Worm (Caenorhabditis elegans) whole organism, L2 larva: ENCODE measurements around the gene C24B9.3.

ENCODE experiments used
- C34F6.9 ChIP-seq: fragments of 150-350 bp; optimal IDR thresholded peaks from 2 replicates; lab custom pipeline; 2014; ENCODE audit warnings: missing biosample characterization, missing genetic modification characterization
- F13H6.1 ChIP-seq: sonication (generic microtip); optimal IDR thresholded peaks from 2 replicates; lab custom pipeline; 2016; ENCODE audit warnings: missing genetic modification characterization, missing compliant biosample characterization
- R02D3.7 ChIP-seq: fragments of 150-350 bp; optimal IDR thresholded peaks from 2 replicates; lab custom pipeline; 2014; ENCODE audit warnings: missing biosample characterization, missing genetic modification characterization
- ZK546.5 ChIP-seq: sonication (generic microtip); optimal IDR thresholded peaks from 2 replicates; lab custom pipeline; 2017; ENCODE audit warnings: missing biosample characterization, missing genetic modification characterization
- aly-2 ChIP-seq: fragments of 150-350 bp; optimal IDR thresholded peaks from 2 replicates; lab custom pipeline; 2014; ENCODE audit warnings: missing biosample characterization, missing genetic modification characterization
- blmp-1 ChIP-seq: sonication (generic microtip); optimal IDR thresholded peaks from 2 replicates; lab custom pipeline; 2017; ENCODE audit warnings: missing genetic modification characterization, mild to moderate bottlenecking, missing compliant biosample characterization, antibody characterized with exemption, moderate library complexity; ENCODE audit not compliant: insufficient read depth
- ceh-16 ChIP-seq: fragments of 150-350 bp; optimal IDR thresholded peaks from 2 replicates; lab custom pipeline; 2014; ENCODE audit warnings: missing biosample characterization, missing genetic modification characterization
- ceh-82 ChIP-seq: fragments of 150-350 bp; optimal IDR thresholded peaks from 2 replicates; lab custom pipeline; 2014; ENCODE audit warnings: missing biosample characterization, missing genetic modification characterization
- crh-2 ChIP-seq: sonication (generic microtip); optimal IDR thresholded peaks from 2 replicates; lab custom pipeline; 2017; ENCODE audit warnings: missing biosample characterization, missing genetic modification characterization
- dmd-4 ChIP-seq: sonication (generic microtip); optimal IDR thresholded peaks from 2 replicates; lab custom pipeline; 2017; ENCODE audit warnings: missing biosample characterization, missing genetic modification characterization
- egl-27 ChIP-seq: sonication (generic microtip); optimal IDR thresholded peaks from 3 replicates; lab custom pipeline; 2017; ENCODE audit warnings: missing biosample characterization, missing genetic modification reagents, missing genetic modification characterization
- fos-1 ChIP-seq: fragments of 150-350 bp; optimal IDR thresholded peaks from 2 replicates; lab custom pipeline; 2014; ENCODE audit warnings: missing biosample characterization, missing genetic modification characterization
- gmeb-1 ChIP-seq: fragments of 150-350 bp; optimal IDR thresholded peaks from 2 replicates; lab custom pipeline; 2014; ENCODE audit warnings: missing biosample characterization, missing genetic modification characterization
- lin-11 ChIP-seq: fragments of 150-350 bp; sonication (generic microtip); optimal IDR thresholded peaks from 2 replicates; lab custom pipeline; 2014; ENCODE audit warnings: missing biosample characterization, missing genetic modification characterization, inconsistent platforms, mixed read lengths
- lin-13 ChIP-seq: fragments of 150-350 bp; optimal IDR thresholded peaks from 2 replicates; lab custom pipeline; 2014; ENCODE audit warnings: missing biosample characterization, missing genetic modification reagents, missing genetic modification characterization
- lin-39 ChIP-seq: fragments of 150-350 bp; optimal IDR thresholded peaks from 2 replicates; lab custom pipeline; 2014; ENCODE audit warnings: missing biosample characterization, missing genetic modification reagents, missing genetic modification characterization
- lsy-2 ChIP-seq, 2 experiments: fragments of 150-350 bp in 1 of 2; sonication (generic microtip) in 1 of 2; optimal IDR thresholded peaks; 2 replicates each; lab custom pipeline; 2014 to 2017; ENCODE audit warnings: missing biosample characterization in 2 of 2, missing genetic modification characterization in 2 of 2
- mab-5 ChIP-seq: fragments of 150-350 bp; optimal IDR thresholded peaks from 2 replicates; lab custom pipeline; 2014; ENCODE audit warnings: missing biosample characterization, missing genetic modification characterization
- mdl-1 ChIP-seq, 2 experiments: fragments of 150-350 bp in 1 of 2; sonication (generic microtip) in 1 of 2; optimal IDR thresholded peaks; 2 replicates each; lab custom pipeline; 2017; ENCODE audit warnings: missing biosample characterization in 2 of 2, missing genetic modification characterization in 2 of 2
- nhr-10 ChIP-seq: sonication (generic microtip); optimal IDR thresholded peaks from 2 replicates; lab custom pipeline; 2017; ENCODE audit warnings: missing biosample characterization, missing genetic modification characterization
- nhr-11 ChIP-seq: fragments of 150-350 bp; optimal IDR thresholded peaks from 2 replicates; lab custom pipeline; 2014; ENCODE audit warnings: missing biosample characterization, missing genetic modification characterization
- nhr-12 ChIP-seq: fragments of 150-350 bp; optimal IDR thresholded peaks from 2 replicates; lab custom pipeline; 2014; ENCODE audit warnings: missing biosample characterization, missing genetic modification characterization
- nhr-129 ChIP-seq: fragments of 150-350 bp; optimal IDR thresholded peaks from 2 replicates; lab custom pipeline; 2014; ENCODE audit warnings: missing biosample characterization, missing genetic modification characterization
- nhr-23 ChIP-seq: fragments of 150-350 bp; optimal IDR thresholded peaks from 2 replicates; lab custom pipeline; 2014; ENCODE audit warnings: missing biosample characterization, missing genetic modification reagents, missing genetic modification characterization
- nhr-6 ChIP-seq: fragments of 150-350 bp; optimal IDR thresholded peaks from 2 replicates; lab custom pipeline; 2014; ENCODE audit warnings: missing biosample characterization, missing genetic modification characterization
- peb-1 ChIP-seq: fragments of 150-350 bp; optimal IDR thresholded peaks from 2 replicates; lab custom pipeline; 2014; ENCODE audit warnings: missing biosample characterization, missing genetic modification characterization
- sem-4 ChIP-seq: fragments of 150-350 bp; optimal IDR thresholded peaks from 2 replicates; lab custom pipeline; 2014; ENCODE audit warnings: missing biosample characterization, missing genetic modification reagents, missing genetic modification characterization
- skn-1 ChIP-seq: sonication (generic microtip); optimal IDR thresholded peaks from 2 replicates; lab custom pipeline; 2017; ENCODE audit warnings: missing biosample characterization, missing genetic modification characterization
- sma-3 ChIP-seq: sonication (generic microtip); optimal IDR thresholded peaks from 2 replicates; lab custom pipeline; 2016; ENCODE audit warnings: missing genetic modification reagents, missing genetic modification characterization, missing compliant biosample characterization
- snpc-4 ChIP-seq: fragments of 150-350 bp; optimal IDR thresholded peaks from 2 replicates; lab custom pipeline; 2014; ENCODE audit warnings: missing biosample characterization, missing genetic modification characterization
- unc-39 ChIP-seq: fragments of 150-350 bp; optimal IDR thresholded peaks from 2 replicates; lab custom pipeline; 2014; ENCODE audit warnings: missing biosample characterization, missing genetic modification characterization
- unc-62 ChIP-seq: fragments of 150-350 bp; optimal IDR thresholded peaks from 2 replicates; lab custom pipeline; 2014; ENCODE audit warnings: missing biosample characterization, missing genetic modification reagents, missing genetic modification characterization
- ztf-1 ChIP-seq: fragments of 200-800 bp; sonication (Bioruptor generic); conservative IDR thresholded peaks from 2 replicates; pipeline ENCODE4 v1.3.6; 2022; ENCODE audit warnings: missing genetic modification characterization, missing compliant biosample characterization

C24B9.3 gene

ce11 chrV:2713532-2713931 is 2.1 kb upstream of the C24B9.3 start, which contains the start of gene srt-28:
Gene srt-28 (minus strand): TSS chrV:2713632.
- TF ChIP-seq unc-39 (tag; lab: Kevin White, UChicago) (no peak), nhr-12 (tag; lab: Kevin White, UChicago) (no peak)
- TF ChIP-seq, all 48 proteins: peak for 0

DNA sequence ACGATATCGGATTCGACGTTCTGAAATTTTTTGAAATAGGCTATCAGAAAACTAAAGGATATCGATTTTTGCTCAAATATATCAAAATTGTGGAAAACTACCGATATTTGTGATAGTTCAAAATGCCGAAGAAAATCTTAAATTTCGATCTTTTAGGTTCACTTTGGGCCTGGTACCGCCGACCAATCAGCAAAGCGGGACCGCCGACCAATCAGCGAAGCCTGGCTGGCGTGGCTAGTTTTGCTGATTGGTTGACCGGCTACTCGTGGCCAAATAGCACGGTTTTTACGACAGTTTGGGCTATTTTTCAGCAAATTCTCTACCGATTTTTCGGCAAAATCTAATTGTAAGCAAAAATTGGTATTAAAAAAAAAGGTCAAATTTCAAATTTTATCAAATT is 1.2 kb downstream of the C24B9.3 start:
- TF ChIP-seq ceh-82 (tag; lab: Kevin White, UChicago) (no peak), nhr-10 (tag; lab: Kevin White, UChicago) (no peak), ztf-1 (GFP tag; lab: Robert Waterston, UW) (no peak), unc-39 (tag; lab: Kevin White, UChicago) (no peak), aly-2 (tag; lab: Kevin White, UChicago) (no peak), F13H6.1 (no peak), gmeb-1 (no peak), lin-11 (tag; lab: Kevin White, UChicago) (no peak), nhr-23 (tag; lab: Kevin White, UChicago) (no peak), egl-27 (tag; lab: Kevin White, UChicago) (no peak), peb-1 (tag; lab: Kevin White, UChicago) (no peak), lin-39 (tag; lab: Kevin White, UChicago) (no peak), lsy-2 (tag; optimal IDR thresholded peaks at IDR 0.05; lab: Kevin White, UChicago) (no peak), sem-4 (tag; lab: Kevin White, UChicago) (no peak), lin-13 (no peak), mab-5 (tag; lab: Kevin White, UChicago) (no peak), dmd-4 (tag; lab: Kevin White, UChicago) (no peak), snpc-4 (tag; lab: Kevin White, UChicago) (no peak)
- TF ChIP-seq, all 48 proteins: peak for 0

DNA sequence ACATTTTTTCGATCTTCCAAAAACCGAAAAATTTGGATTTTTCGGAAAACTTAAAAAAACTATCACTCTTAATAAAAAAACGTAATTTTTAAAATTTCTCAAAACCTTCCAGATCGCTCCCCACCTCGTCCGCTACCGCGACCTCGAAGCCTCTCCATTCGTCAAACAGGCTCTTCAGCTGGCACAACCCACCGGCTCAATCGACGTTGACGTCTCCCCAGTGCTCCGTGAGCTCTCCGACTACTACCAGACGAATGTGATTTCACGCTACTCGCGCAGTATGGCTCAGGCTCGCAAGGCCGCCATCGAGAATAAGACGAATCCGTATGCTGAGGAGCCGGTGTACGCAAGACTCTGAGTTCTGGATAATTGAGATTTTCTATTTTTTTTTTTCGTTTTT is 5.0 kb downstream of the C24B9.3 start:
- no peak for TF ChIP-seq ceh-16 (tag; lab: Kevin White, UChicago)
- TF ChIP-seq snpc-4 (tag; lab: Kevin White, UChicago), result no peak
- no peak for TF ChIP-seq sma-3
- no peak for TF ChIP-seq lin-39 (tag; lab: Kevin White, UChicago)
- TF ChIP-seq mdl-1 (tag; optimal IDR thresholded peaks at IDR 0.05; lab: Kevin White, UChicago), result no peak
- no peak for TF ChIP-seq nhr-129 (tag; lab: Kevin White, UChicago)

- no peak for TF ChIP-seq ZK546.5
Observed at ce11 chrV:2703299-2703698, 8.1 kb downstream of the C24B9.3 start.

- TF ChIP-seq ceh-82 (tag; lab: Kevin White, UChicago), result no peak
- no peak for TF ChIP-seq lin-39 (tag; lab: Kevin White, UChicago)
- no peak for TF ChIP-seq R02D3.7
- TF ChIP-seq aly-2 (tag; lab: Kevin White, UChicago), result no peak
- no peak for TF ChIP-seq nhr-12 (tag; lab: Kevin White, UChicago)
- no peak for TF ChIP-seq snpc-4 (tag; lab: Kevin White, UChicago)
- TF ChIP-seq nhr-6 (tag; lab: Kevin White, UChicago), result no peak
- no peak for TF ChIP-seq lin-11 (tag; lab: Kevin White, UChicago)
- TF ChIP-seq blmp-1 (tag; lab: Kevin White, UChicago), result no peak
- no peak for TF ChIP-seq F13H6.1
- TF ChIP-seq ceh-16 (tag; lab: Kevin White, UChicago), result no peak
- no peak for TF ChIP-seq fos-1 (tag; lab: Kevin White, UChicago)
- TF ChIP-seq unc-62 (GFP tag; lab: Kevin White, UChicago), result no peak
- TF ChIP-seq skn-1, result no peak
- TF ChIP-seq lsy-2 (tag; optimal IDR thresholded peaks at IDR 0.05; lab: Kevin White, UChicago), result no peak
- TF ChIP-seq ZK546.5, result no peak
Observed at ce11 chrV:2702883-2703282, 8.5 kb downstream of the C24B9.3 start.

- TF ChIP-seq sma-3 (no peak), lin-39 (tag; lab: Kevin White, UChicago) (no peak), crh-2 (tag; lab: Kevin White, UChicago) (no peak), lin-11 (tag; lab: Kevin White, UChicago) (no peak), unc-62 (GFP tag; lab: Kevin White, UChicago) (no peak), nhr-11 (tag; lab: Kevin White, UChicago) (no peak), C34F6.9 (no peak)
Observed at ce11 chrV:2698826-2699225, 12.6 kb downstream of the C24B9.3 start, which contains the start of gene nuo-5. Gene nuo-5 (plus strand): TSS chrV:2698972.
